ENCODE assay signal across 4 fruit fly cellular contexts in genomic region chr3L:4747119-4747851, dm6.
TF ChIP-seq lines count a peak whose summit lies in the region.

No protein-coding gene starts in this region.

- TF ChIP-seq CTCF in whole organism, embryonic (GFP tag; optimal IDR thresholded peaks at IDR 0.05; lab: Kevin White, UChicago) = no peak

TF ChIP-seq in whole organism, embryonic, 481 proteins besides CTCF, POLR2A, EP300 and RAD21 (continues in another document):
- TF ChIP-seq Hr39 (optimal IDR thresholded peaks at IDR 0.05; lab: Kevin White, UChicago) (peak; percentile 48), MTF-1 (GFP tag; optimal IDR thresholded peaks at IDR 0.05; lab: Kevin White, UChicago; ENCODE audit: borderline replicate concordance) (no peak), pfk (GFP tag; optimal IDR thresholded peaks at IDR 0.05; lab: Kevin White, UChicago) (peak; percentile 14), Adf1 (GFP tag; IDR thresholded peaks at IDR 0.05; lab: Robert Waterston, UW) (peak; percentile 23; the same call in 1 of the 2 replicates), Fer2 (tag; optimal IDR thresholded peaks at IDR 0.05; lab: Kevin White, UChicago) (no peak), crol (GFP tag; IDR thresholded peaks at IDR 0.05; lab: Robert Waterston, UW) (peak; percentile 94), CG14441 (GFP tag; IDR thresholded peaks at IDR 0.05; lab: Robert Waterston, UW) (0 out of 2 replicates have a peak, but pooled peaks have one; percentile 7), NFAT (GFP tag; IDR thresholded peaks at IDR 0.05; lab: Robert Waterston, UW) (peak; percentile 3; the same call in 1 of the 2 replicates), cwo (GFP tag; optimal IDR thresholded peaks at IDR 0.05; lab: Kevin White, UChicago) (peak; percentile 56), da (GFP tag; optimal IDR thresholded peaks at IDR 0.05; lab: Kevin White, UChicago) (no peak), CG11504 (tag; optimal IDR thresholded peaks at IDR 0.05; lab: Kevin White, UChicago) (peak; percentile 24), cad (GFP tag; optimal IDR thresholded peaks at IDR 0.05; lab: Kevin White, UChicago) (no peak), CG34422 (GFP tag; IDR thresholded peaks at IDR 0.05; lab: Robert Waterston, UW) (0 out of 3 replicates have a peak, but pooled peaks have one; percentile 16), CG13894 (tag; optimal IDR thresholded peaks at IDR 0.05; lab: Kevin White, UChicago) (peak; percentile 7), mld (GFP tag; IDR thresholded peaks at IDR 0.05; lab: Robert Waterston, UW; ENCODE audit: partially characterized antibody) (no peak), lov (optimal IDR thresholded peaks at IDR 0.05; lab: Kevin White, UChicago) (no peak), lov (GFP tag; IDR thresholded peaks at IDR 0.05; lab: Robert Waterston, UW) (no peak), gsb-n (tag; optimal IDR thresholded peaks at IDR 0.05; lab: Kevin White, UChicago) (no peak), dmrt99B (tag; optimal IDR thresholded peaks at IDR 0.05; lab: Kevin White, UChicago) (peak; percentile 16), sd (tag; optimal IDR thresholded peaks at IDR 0.05; lab: Kevin White, UChicago) (peak; percentile 43), bbx (GFP tag; IDR thresholded peaks at IDR 0.05; lab: Robert Waterston, UW; ENCODE audit: partially characterized antibody) (no peak)

TF ChIP-seq in whole organism, prepupa, 60 proteins besides CTCF, POLR2A, EP300 and RAD21 (continues in another document):
- TF ChIP-seq esn (GFP tag; optimal IDR thresholded peaks at IDR 0.05; lab: Kevin White, UChicago) (no peak), pdm3 (GFP tag; optimal IDR thresholded peaks at IDR 0.05; lab: Kevin White, UChicago) (no peak), achi (GFP tag; optimal IDR thresholded peaks at IDR 0.05; lab: Kevin White, UChicago) (no peak), spab (GFP tag; optimal IDR thresholded peaks at IDR 0.05; lab: Kevin White, UChicago) (peak; percentile 53), Sox14 (GFP tag; optimal IDR thresholded peaks at IDR 0.05; lab: Kevin White, UChicago) (no peak), Eip78C (GFP tag; lab: Kevin White, UChicago) (peak; percentile 86), CG15336 (GFP tag; IDR thresholded peaks at IDR 0.05; lab: Robert Waterston, UW) (0 out of 2 replicates have a peak, but pooled peaks have one; percentile 20), Met (GFP tag; optimal IDR thresholded peaks at IDR 0.05; lab: Kevin White, UChicago) (no peak), Smox (GFP tag; optimal IDR thresholded peaks at IDR 0.05; lab: Kevin White, UChicago) (no peak), CG3032 (tag; optimal IDR thresholded peaks at IDR 0.05; lab: Kevin White, UChicago) (peak; percentile 44), Ets96B (tag; optimal IDR thresholded peaks at IDR 0.05; lab: Kevin White, UChicago) (peak; percentile 66), CG8119 (GFP tag; IDR thresholded peaks at IDR 0.05; lab: Robert Waterston, UW) (0 out of 3 replicates have a peak, but pooled peaks have one; percentile 27), acj6 (GFP tag; optimal IDR thresholded peaks at IDR 0.05; lab: Kevin White, UChicago) (peak; percentile 32), fd85E (GFP tag; optimal IDR thresholded peaks at IDR 0.05; lab: Kevin White, UChicago) (no peak), dac (GFP tag; optimal IDR thresholded peaks at IDR 0.05; lab: Kevin White, UChicago) (no peak), CG1621 (tag; optimal IDR thresholded peaks at IDR 0.05; lab: Kevin White, UChicago) (no peak), CG4318 (GFP tag; optimal IDR thresholded peaks at IDR 0.05; lab: Kevin White, UChicago) (no peak), lz (GFP tag; optimal IDR thresholded peaks at IDR 0.05; lab: Kevin White, UChicago) (no peak), Hr38 (GFP tag; optimal IDR thresholded peaks at IDR 0.05; lab: Kevin White, UChicago) (no peak), CG3919 (GFP tag; optimal IDR thresholded peaks at IDR 0.05; lab: Kevin White, UChicago) (peak; percentile 26), fd59A (GFP tag; optimal IDR thresholded peaks at IDR 0.05; lab: Kevin White, UChicago) (peak; percentile 44), Hr4 (GFP tag; optimal IDR thresholded peaks at IDR 0.05; lab: Kevin White, UChicago) (peak; percentile 35), CG6792 (GFP tag; optimal IDR thresholded peaks at IDR 0.05; lab: Kevin White, UChicago) (no peak), Blimp-1 (GFP tag; optimal IDR thresholded peaks at IDR 0.05; lab: Kevin White, UChicago) (no peak)

TF ChIP-seq in whole organism, pupa, 21 proteins besides CTCF, POLR2A, EP300 and RAD21:
- peak; percentile 93 for TF ChIP-seq EcR (GFP tag; optimal IDR thresholded peaks at IDR 0.05; lab: Kevin White, UChicago)
- no peak for TF ChIP-seq Pif1A (GFP tag; optimal IDR thresholded peaks at IDR 0.05; lab: Kevin White, UChicago)
- peak; percentile 84 for TF ChIP-seq CG13204 (GFP tag; optimal IDR thresholded peaks at IDR 0.05; lab: Kevin White, UChicago)
- 0 out of 2 replicates have a peak, but pooled peaks have one; percentile 4 for TF ChIP-seq rn (GFP tag; IDR thresholded peaks at IDR 0.05; lab: Robert Waterston, UW)
- TF ChIP-seq CG9948 (tag; optimal IDR thresholded peaks at IDR 0.05; lab: Kevin White, UChicago) = peak; percentile 37
- peak; percentile 30 for TF ChIP-seq CG34367 (tag; optimal IDR thresholded peaks at IDR 0.05; lab: Kevin White, UChicago)
- peak; percentile 50 for TF ChIP-seq CG17806 (tag; optimal IDR thresholded peaks at IDR 0.05; lab: Kevin White, UChicago)
- TF ChIP-seq gl (tag; optimal IDR thresholded peaks at IDR 0.05; lab: Kevin White, UChicago) = no peak
- TF ChIP-seq Snoo (tag; optimal IDR thresholded peaks at IDR 0.05; lab: Kevin White, UChicago) = peak; percentile 23
- no peak for TF ChIP-seq D1 (tag; optimal IDR thresholded peaks at IDR 0.05; lab: Kevin White, UChicago)
- TF ChIP-seq CG15710 (tag; optimal IDR thresholded peaks at IDR 0.05; lab: Kevin White, UChicago) = peak; percentile 40
- no peak for TF ChIP-seq CG10348 (GFP tag; IDR thresholded peaks at IDR 0.05; lab: Robert Waterston, UW)
- peak; percentile 59 for TF ChIP-seq CG14655 (GFP tag; optimal IDR thresholded peaks at IDR 0.05; lab: Kevin White, UChicago)
- no peak for TF ChIP-seq Ets98B (GFP tag; IDR thresholded peaks at IDR 0.05; lab: Robert Waterston, UW)
- TF ChIP-seq CG12605 (GFP tag; IDR thresholded peaks at IDR 0.05; lab: Robert Waterston, UW) = no peak
- TF ChIP-seq CG8159 (tag; optimal IDR thresholded peaks at IDR 0.05; lab: Kevin White, UChicago) = peak; percentile 76
- peak; percentile 53 for TF ChIP-seq CG8301 (tag; optimal IDR thresholded peaks at IDR 0.05; lab: Kevin White, UChicago)

TF ChIP-seq in whole organism, wandering third instar larva, 38 proteins besides CTCF, POLR2A, EP300 and RAD21:
- no peak for TF ChIP-seq fru (GFP tag; optimal IDR thresholded peaks at IDR 0.05; lab: Kevin White, UChicago)
- no peak for TF ChIP-seq Jra (GFP tag; optimal IDR thresholded peaks at IDR 0.05; lab: Kevin White, UChicago)
- TF ChIP-seq ey (GFP tag; optimal IDR thresholded peaks at IDR 0.05; lab: Kevin White, UChicago) = no peak
- TF ChIP-seq dl (GFP tag; optimal IDR thresholded peaks at IDR 0.05; lab: Kevin White, UChicago; ENCODE audit: insufficient read depth in 1 of 2, partially characterized antibody in 2 of 2) = no peak
- TF ChIP-seq rgr (GFP tag; optimal IDR thresholded peaks at IDR 0.05; lab: Kevin White, UChicago) = no peak
- peak; percentile 36 for TF ChIP-seq jim (GFP tag; optimal IDR thresholded peaks at IDR 0.05; lab: Kevin White, UChicago)
- peak; percentile 69 for TF ChIP-seq Dfd (GFP tag; optimal IDR thresholded peaks at IDR 0.05; lab: Kevin White, UChicago)
- TF ChIP-seq Dif (GFP tag; optimal IDR thresholded peaks at IDR 0.05; lab: Kevin White, UChicago; ENCODE audit: partially characterized antibody) = no peak
- TF ChIP-seq Mio (GFP tag; optimal IDR thresholded peaks at IDR 0.05; lab: Kevin White, UChicago) = no peak
- TF ChIP-seq foxo (GFP tag; optimal IDR thresholded peaks at IDR 0.05; lab: Kevin White, UChicago) = no peak
- no peak for TF ChIP-seq Rel (GFP tag; optimal IDR thresholded peaks at IDR 0.05; lab: Kevin White, UChicago)
- TF ChIP-seq Rel (tag; optimal IDR thresholded peaks at IDR 0.05; lab: Kevin White, UChicago) = peak; percentile 16
- no peak for TF ChIP-seq HLH106 (tag; optimal IDR thresholded peaks at IDR 0.05; lab: Kevin White, UChicago)
- no peak for TF ChIP-seq br (GFP tag; optimal IDR thresholded peaks at IDR 0.05; lab: Kevin White, UChicago)
- TF ChIP-seq dmrt93B (GFP tag; optimal IDR thresholded peaks at IDR 0.05; lab: Kevin White, UChicago) = no peak
TF ChIP-seq in whole organism, wandering third instar larva: peak in this region for 3.

Comparison
In these comparisons a context has a peak if more than half of its experiments do, and no peak if none do; other contexts are left out.
1. Of the 7 proteins assayed by ChIP-seq in both whole organism, embryonic and whole organism, prepupa: peak only in whole organism, embryonic: Hr39; only in whole organism, prepupa: CG6854; in both: none; in neither: 5.